Fruit fly (Drosophila melanogaster): ENCODE results near the gene b.

DNA sequence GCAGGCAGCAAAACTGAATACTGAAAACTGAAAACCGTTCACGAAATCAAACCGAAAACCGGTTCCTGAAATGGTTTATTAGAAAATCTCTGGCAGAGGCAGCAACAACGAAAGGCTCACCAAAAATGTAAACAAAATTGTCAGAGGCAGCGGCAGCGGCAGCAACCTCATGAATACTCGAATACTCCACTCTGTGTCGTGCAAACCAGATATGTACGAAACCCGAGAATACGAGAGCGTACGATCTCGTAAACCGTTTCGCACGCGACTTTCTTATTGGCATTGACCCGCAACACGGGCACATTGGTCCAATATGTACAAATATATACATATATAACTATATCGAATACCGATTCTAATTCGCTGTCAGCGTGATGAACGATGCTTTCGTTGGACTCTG lies 16.5 kb downstream of the b start:
- no peak for TF ChIP-seq tai (GFP tag; optimal IDR thresholded peaks at IDR 0.05)
- TF ChIP-seq psq (GFP tag; optimal IDR thresholded peaks at IDR 0.05) = peak; percentile 17
